Worm (Caenorhabditis elegans): ENCODE measurements around the gene Y73B6BL.22.

ce11 chrIV:6373721-6374120 is 42.7 kb downstream of the Y73B6BL.22 start:
- TF ChIP-seq ztf-29 (GFP tag; IDR thresholded peaks at IDR 0.05) (no peak), klf-2 (GFP tag; conservative IDR thresholded peaks at IDR 0.05) (no peak), flt-1 (GFP tag; IDR thresholded peaks at IDR 0.05) (no peak), T22C8.4 (GFP tag; IDR thresholded peaks at IDR 0.05) (no peak), ztf-23 (GFP tag; IDR thresholded peaks at IDR 0.05) (no peak), ref-1 (GFP tag; conservative IDR thresholded peaks at IDR 0.05) (no peak), med-1 (GFP tag; optimal IDR thresholded peaks at IDR 0.05; ENCODE audit: insufficient read depth) (no peak)
